Fruit fly (Drosophila melanogaster): ENCODE results near the gene QIL1.

The QIL1 gene

DNA sequence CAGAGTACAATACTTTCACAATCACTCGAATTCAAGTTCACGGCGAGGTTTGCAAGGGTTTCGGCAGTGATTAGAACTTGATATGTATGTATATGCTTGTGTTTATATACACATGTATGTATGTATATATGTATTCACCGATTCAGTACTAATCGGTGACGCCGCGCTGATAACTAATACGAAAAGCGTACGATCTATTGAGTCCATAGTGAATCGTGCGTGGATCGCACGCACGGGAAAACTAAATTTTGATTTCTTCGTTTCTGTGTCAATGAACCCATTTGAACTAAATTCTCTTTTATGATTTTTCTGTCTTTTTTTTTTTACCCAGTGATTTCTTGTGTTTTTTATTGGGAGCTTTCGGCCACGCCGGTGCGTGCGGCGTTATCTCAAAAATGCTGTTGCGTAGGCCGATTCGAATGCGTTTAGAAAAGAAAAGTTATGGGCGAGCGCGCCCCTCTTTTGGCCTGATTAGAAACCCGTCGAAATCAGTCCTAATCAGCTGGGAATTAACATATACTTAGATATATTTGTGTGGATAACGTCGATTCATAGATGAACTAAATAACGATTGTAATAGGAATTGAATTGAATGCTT is 28.2 kb downstream of the QIL1 start:
- TF ChIP-seq Dll (optimal IDR thresholded peaks at IDR 0.05) = no peak
- TF ChIP-seq usp (GFP tag; optimal IDR thresholded peaks at IDR 0.05) = no peak
- TF ChIP-seq psq (optimal IDR thresholded peaks at IDR 0.05) = no peak
- no peak for TF ChIP-seq EcR (GFP tag; optimal IDR thresholded peaks at IDR 0.05)
- TF ChIP-seq pan (optimal IDR thresholded peaks at IDR 0.05) = no peak
- TF ChIP-seq CG8478 (optimal IDR thresholded peaks at IDR 0.05) = no peak

DNA sequence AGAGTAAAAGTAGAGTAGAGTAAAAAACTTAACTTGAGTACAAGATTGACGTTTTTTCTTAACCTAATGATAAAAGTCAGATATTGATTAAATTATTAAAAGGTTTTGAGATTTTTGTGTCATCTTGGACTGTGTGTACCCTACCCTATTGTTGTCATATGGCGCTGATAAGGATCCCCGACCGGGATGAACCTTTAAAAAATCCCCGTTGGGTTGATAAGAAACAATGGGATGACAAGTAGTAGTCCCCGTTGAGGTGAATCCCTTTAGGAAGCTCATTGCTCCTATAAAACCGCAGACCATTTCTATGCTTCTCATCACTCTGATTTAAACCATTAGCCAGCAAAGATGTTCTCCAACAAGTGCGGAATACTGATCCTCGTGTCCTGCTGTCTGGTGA is 28.8 kb downstream of the QIL1 start, which contains the start of gene edin:
TSS of gene edin (plus strand) at position 340 of the 400 bp plus-strand sequence.
- TF ChIP-seq CG8478 (optimal IDR thresholded peaks at IDR 0.05) = no peak
- no peak for TF ChIP-seq pan (optimal IDR thresholded peaks at IDR 0.05)
- TF ChIP-seq EcR (GFP tag; optimal IDR thresholded peaks at IDR 0.05) = no peak
- TF ChIP-seq usp (GFP tag; optimal IDR thresholded peaks at IDR 0.05) = no peak
- no peak for TF ChIP-seq psq (optimal IDR thresholded peaks at IDR 0.05)
- no peak for TF ChIP-seq Dll (optimal IDR thresholded peaks at IDR 0.05)

dm6 chr3L:17495266-17495961 is 29.7 kb downstream of the QIL1 start:
- TF ChIP-seq EcR (GFP tag; optimal IDR thresholded peaks at IDR 0.05) = peak; percentile 56 to 81
- no peak for TF ChIP-seq usp (GFP tag; optimal IDR thresholded peaks at IDR 0.05)
- TF ChIP-seq psq (optimal IDR thresholded peaks at IDR 0.05) = no peak
- no peak for TF ChIP-seq CG8478 (optimal IDR thresholded peaks at IDR 0.05)
- TF ChIP-seq pan (optimal IDR thresholded peaks at IDR 0.05) = no peak
- TF ChIP-seq Dll (optimal IDR thresholded peaks at IDR 0.05) = peak; percentile 19

dm6 chr3L:17496012-17496411 is 30.3 kb downstream of the QIL1 start:
- TF ChIP-seq psq (optimal IDR thresholded peaks at IDR 0.05) (no peak), Dll (optimal IDR thresholded peaks at IDR 0.05) (no peak), EcR (GFP tag; optimal IDR thresholded peaks at IDR 0.05) (no peak), usp (GFP tag; optimal IDR thresholded peaks at IDR 0.05) (no peak), CG8478 (optimal IDR thresholded peaks at IDR 0.05) (no peak), pan (optimal IDR thresholded peaks at IDR 0.05) (no peak)

DNA sequence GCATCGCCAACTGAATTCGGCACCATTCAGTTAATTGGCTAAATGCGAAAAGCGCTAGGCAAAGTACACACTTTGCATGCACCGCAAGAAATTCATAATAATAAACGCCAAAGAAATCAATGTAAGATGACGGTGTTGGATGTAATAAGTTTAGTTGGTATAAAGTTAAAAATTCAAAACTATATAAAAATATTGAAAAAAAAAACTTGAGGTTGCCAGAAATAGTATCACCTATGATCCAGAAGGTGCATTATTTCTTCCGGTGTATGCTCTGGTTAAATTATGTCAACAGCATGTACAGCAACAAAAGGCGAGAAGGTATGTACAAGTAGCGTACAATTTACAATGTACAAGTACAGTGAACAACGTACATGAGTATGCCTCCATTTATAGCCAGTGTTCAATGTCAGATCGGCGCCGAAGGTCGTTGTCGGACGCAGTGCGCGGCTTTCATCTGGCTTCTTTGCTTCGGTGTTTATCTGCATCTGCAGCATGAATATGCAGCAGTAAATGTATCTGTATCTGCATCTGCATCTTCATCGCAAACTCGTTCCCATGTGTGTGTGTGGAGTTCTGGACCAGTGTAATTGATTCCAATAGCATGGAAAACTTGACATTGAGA is 31.2 kb downstream of the QIL1 start:
- TF ChIP-seq psq (optimal IDR thresholded peaks at IDR 0.05) = no peak

DNA sequence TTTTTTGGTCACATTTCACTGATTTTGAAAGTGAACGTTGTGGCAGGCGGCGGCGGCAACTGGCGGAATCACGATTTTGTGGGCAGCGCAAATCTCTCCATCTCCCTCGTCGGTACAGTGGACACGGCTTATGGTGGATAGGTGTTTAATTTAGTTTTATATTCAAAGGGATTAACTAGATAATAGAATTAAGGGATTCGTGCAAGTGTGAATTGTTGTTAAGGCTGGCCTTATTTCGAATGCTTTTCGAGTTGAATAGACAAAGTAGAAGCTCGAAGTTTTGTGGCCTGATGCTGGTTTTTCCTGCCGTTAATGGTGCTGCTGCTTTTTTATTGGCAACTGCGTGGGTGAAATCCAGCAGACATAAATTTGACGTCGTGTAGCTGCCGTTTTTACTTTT is 32.2 kb downstream of the QIL1 start:
- no peak for TF ChIP-seq usp (GFP tag; optimal IDR thresholded peaks at IDR 0.05)
- TF ChIP-seq EcR (GFP tag; optimal IDR thresholded peaks at IDR 0.05) = no peak
- no peak for TF ChIP-seq Dll (optimal IDR thresholded peaks at IDR 0.05)
- no peak for TF ChIP-seq psq (optimal IDR thresholded peaks at IDR 0.05)
- TF ChIP-seq CG8478 (optimal IDR thresholded peaks at IDR 0.05) = no peak
- no peak for TF ChIP-seq pan (optimal IDR thresholded peaks at IDR 0.05)

dm6 chr3L:17498952-17499710 is 33.4 kb downstream of the QIL1 start:
- peak in 1 of 2 experiments; percentile 88 for TF ChIP-seq EcR (GFP tag; optimal IDR thresholded peaks at IDR 0.05)
- TF ChIP-seq pan (optimal IDR thresholded peaks at IDR 0.05) = no peak

DNA sequence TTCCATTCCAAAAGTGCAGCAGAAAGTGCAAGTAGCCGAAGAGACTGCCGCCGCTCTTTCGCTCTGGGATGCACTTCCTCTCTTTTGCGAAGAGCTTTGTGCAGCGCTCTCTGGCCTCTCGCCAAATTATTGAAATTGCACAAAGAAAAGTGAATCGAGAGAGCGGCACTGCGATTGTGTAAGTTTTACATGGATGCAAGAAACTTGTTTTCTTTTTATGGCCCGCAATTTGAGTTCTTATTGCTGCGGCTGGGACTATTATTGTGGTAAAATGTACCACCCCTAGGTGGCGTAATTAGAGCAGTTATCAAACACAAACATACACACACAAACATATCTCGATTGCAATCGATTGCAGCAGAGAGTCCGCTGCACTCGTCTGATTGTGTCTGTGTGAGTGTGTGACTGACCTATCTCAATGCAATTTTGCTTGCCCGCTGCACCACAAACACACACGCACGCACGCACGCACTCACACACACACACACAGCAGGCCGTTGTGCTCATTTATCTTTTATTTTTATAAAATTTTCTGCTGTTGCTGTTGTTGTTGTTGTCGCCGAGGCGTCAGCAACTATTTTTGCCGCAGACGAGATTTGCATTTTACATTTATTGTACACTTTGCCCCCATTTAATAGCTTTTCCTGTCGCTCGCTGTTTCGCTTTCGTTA is 34.7 kb downstream of the QIL1 start:
- TF ChIP-seq EcR (GFP tag; optimal IDR thresholded peaks at IDR 0.05) = peak in 1 of 2 experiments; percentile 87
- no peak for TF ChIP-seq psq (optimal IDR thresholded peaks at IDR 0.05)
- TF ChIP-seq Dll (optimal IDR thresholded peaks at IDR 0.05) = no peak
- no peak for TF ChIP-seq CG8478 (optimal IDR thresholded peaks at IDR 0.05)
- no peak for TF ChIP-seq usp (GFP tag; optimal IDR thresholded peaks at IDR 0.05)
- no peak for TF ChIP-seq pan (optimal IDR thresholded peaks at IDR 0.05)

DNA sequence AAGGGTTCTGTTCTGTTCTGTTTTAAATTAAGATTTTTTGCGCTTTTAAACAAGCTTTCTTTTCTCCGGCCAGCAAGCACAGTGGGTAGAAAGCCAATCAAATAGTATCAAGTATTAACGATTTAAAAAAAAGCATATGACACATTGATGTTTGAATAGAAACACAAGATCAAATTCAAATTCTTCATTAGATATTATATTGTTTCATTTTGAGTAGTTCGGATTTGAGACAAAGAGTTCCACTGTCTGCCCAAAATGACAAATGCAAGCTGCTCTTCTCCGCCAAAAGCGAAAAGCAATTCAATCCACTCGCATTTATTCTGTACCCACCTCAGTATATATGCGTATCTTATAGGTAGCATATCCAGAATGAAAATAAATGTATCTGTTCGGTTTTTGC is 36.5 kb downstream of the QIL1 start:
- no peak for TF ChIP-seq pan (optimal IDR thresholded peaks at IDR 0.05)
- no peak for TF ChIP-seq EcR (GFP tag; optimal IDR thresholded peaks at IDR 0.05)
- no peak for TF ChIP-seq Dll (optimal IDR thresholded peaks at IDR 0.05)

- TF ChIP-seq CG8478 (optimal IDR thresholded peaks at IDR 0.05) = no peak
- no peak for TF ChIP-seq psq (optimal IDR thresholded peaks at IDR 0.05)
- TF ChIP-seq pan (optimal IDR thresholded peaks at IDR 0.05) = no peak
- no peak for TF ChIP-seq usp (GFP tag; optimal IDR thresholded peaks at IDR 0.05)
- TF ChIP-seq Dll (optimal IDR thresholded peaks at IDR 0.05) = no peak
- no peak for TF ChIP-seq EcR (GFP tag; optimal IDR thresholded peaks at IDR 0.05)
These were observed 38.8 kb downstream of the QIL1 start for dm6 chr3L:17504538-17504937.

DNA sequence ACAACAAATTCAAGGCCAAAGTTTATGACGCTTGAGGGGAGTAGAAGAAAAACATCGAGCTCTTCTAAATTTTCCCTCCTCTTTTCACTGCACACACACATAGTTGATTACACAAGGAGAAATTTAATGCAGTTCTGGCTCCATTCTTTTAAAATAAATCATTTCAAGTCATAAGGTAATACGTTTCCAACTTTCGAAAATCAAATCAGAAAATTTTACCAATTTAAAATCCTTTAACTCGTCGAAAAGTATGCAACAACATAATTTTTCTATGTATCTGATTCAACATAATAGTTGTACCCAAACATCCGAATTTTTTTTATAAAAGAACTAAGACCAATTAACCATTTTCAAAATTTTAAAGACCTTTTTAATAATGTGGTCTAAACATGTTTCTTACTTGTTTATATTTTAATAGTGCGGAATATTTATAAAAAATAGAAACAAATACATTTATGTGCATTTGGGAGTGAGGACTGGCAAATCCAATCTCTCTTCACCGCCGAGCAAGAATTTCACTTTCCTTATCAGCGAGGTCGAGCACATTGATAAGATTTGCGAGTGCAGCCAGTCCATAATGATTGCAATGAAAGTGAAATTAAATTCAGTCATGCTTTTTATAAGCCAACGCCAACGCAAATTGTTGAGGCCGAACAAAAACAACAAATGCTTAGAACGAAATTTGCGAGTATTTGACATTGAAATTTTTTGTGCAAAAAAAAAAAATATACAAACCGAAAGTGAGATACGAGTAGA is 40.4 kb downstream of the QIL1 start:
- no peak for TF ChIP-seq psq (optimal IDR thresholded peaks at IDR 0.05)
- no peak for TF ChIP-seq EcR (GFP tag; optimal IDR thresholded peaks at IDR 0.05)
- TF ChIP-seq pan (optimal IDR thresholded peaks at IDR 0.05) = no peak
- no peak for TF ChIP-seq Dll (optimal IDR thresholded peaks at IDR 0.05)
- TF ChIP-seq CG8478 (optimal IDR thresholded peaks at IDR 0.05) = no peak
- no peak for TF ChIP-seq usp (GFP tag; optimal IDR thresholded peaks at IDR 0.05)

Data from whole organism.